Worm (Caenorhabditis elegans) whole organism, midembryonic: ENCODE data around the gene nlp-78.

ENCODE experiments used
- T22C8.4 ChIP-seq: fragments of 200-800 bp; sonication (Bioruptor generic); IDR thresholded peaks from 2 replicates; pipeline ENCODE4 v1.3.6; 2022; ENCODE audit warnings: missing genetic modification characterization, missing compliant biosample characterization
- cog-1 ChIP-seq: sonication (generic microtip); optimal IDR thresholded peaks from 2 replicates; lab custom pipeline; 2016; ENCODE audit warnings: missing genetic modification characterization, missing compliant biosample characterization
- flt-1 ChIP-seq: fragments of 200-800 bp; sonication (Bioruptor generic); IDR thresholded peaks from 2 replicates; pipeline ENCODE4 v1.3.6; 2022; ENCODE audit warnings: missing genetic modification characterization, missing compliant biosample characterization
- klf-2 ChIP-seq: fragments of 200-800 bp; sonication (Bioruptor generic); conservative IDR thresholded peaks from 2 replicates; pipeline ENCODE4 v1.3.6; 2022; ENCODE audit warnings: missing genetic modification reagents, missing genetic modification characterization, missing compliant biosample characterization
- med-1 ChIP-seq: sonication (generic microtip); optimal IDR thresholded peaks from 2 replicates; lab custom pipeline; 2017; ENCODE audit warnings: missing genetic modification characterization, mild to moderate bottlenecking, missing compliant biosample characterization, antibody characterized with exemption, missing genetic modification reagents; ENCODE audit not compliant: insufficient read depth
- ref-1 ChIP-seq: fragments of 200-800 bp; sonication (Bioruptor generic); conservative IDR thresholded peaks from 2 replicates; pipeline ENCODE4 v1.3.6; 2022; ENCODE audit warnings: missing genetic modification reagents, missing genetic modification characterization, missing compliant biosample characterization
- tab-1 ChIP-seq: fragments of 200-800 bp; sonication (Bioruptor generic); IDR thresholded peaks from 2 replicates; pipeline ENCODE4 v1.3.6; 2022; ENCODE audit warnings: missing genetic modification characterization, missing compliant biosample characterization
- ztf-23 ChIP-seq: fragments of 200-800 bp; sonication (Bioruptor generic); IDR thresholded peaks from 2 replicates; pipeline ENCODE4 v1.3.6; 2022; ENCODE audit warnings: missing genetic modification reagents, missing genetic modification characterization, missing compliant biosample characterization
- ztf-29 ChIP-seq: fragments of 200-800 bp; sonication (Bioruptor generic); IDR thresholded peaks from 2 replicates; pipeline ENCODE4 v1.3.6; 2022; ENCODE audit warnings: missing genetic modification reagents, missing genetic modification characterization, missing compliant biosample characterization

nlp-78 gene

ce11 chrII:9154339-9154738, 18.4 kb downstream of the nlp-78 start:
- TF ChIP-seq ref-1 (GFP tag; lab: Robert Waterston, UW) = no peak
- no peak for TF ChIP-seq T22C8.4 (GFP tag; lab: Robert Waterston, UW)
- no peak for TF ChIP-seq med-1 (GFP tag; lab: Kevin White, UChicago)
- TF ChIP-seq ztf-29 (GFP tag; lab: Robert Waterston, UW) = no peak
- TF ChIP-seq cog-1 (tag; lab: Kevin White, UChicago) = no peak
- no peak for TF ChIP-seq flt-1 (GFP tag; lab: Robert Waterston, UW)
- no peak for TF ChIP-seq klf-2 (GFP tag; lab: Robert Waterston, UW)
- TF ChIP-seq tab-1 = no peak
- TF ChIP-seq ztf-23 = no peak

- TF ChIP-seq ref-1 (GFP tag; lab: Robert Waterston, UW) = no peak
- TF ChIP-seq flt-1 (GFP tag; lab: Robert Waterston, UW) = no peak
- TF ChIP-seq T22C8.4 (GFP tag; lab: Robert Waterston, UW) = no peak
- no peak for TF ChIP-seq cog-1 (tag; lab: Kevin White, UChicago)
- TF ChIP-seq tab-1 = no peak
- no peak for TF ChIP-seq ztf-23
- TF ChIP-seq med-1 (GFP tag; lab: Kevin White, UChicago) = no peak
- TF ChIP-seq klf-2 (GFP tag; lab: Robert Waterston, UW) = no peak
- TF ChIP-seq ztf-29 (GFP tag; lab: Robert Waterston, UW) = no peak
These were observed 20.3 kb downstream of the nlp-78 start for ce11 chrII:9156277-9156676.

- no peak for TF ChIP-seq tab-1
- no peak for TF ChIP-seq ztf-29 (GFP tag; lab: Robert Waterston, UW)
- TF ChIP-seq ztf-23 = no peak
- TF ChIP-seq flt-1 (GFP tag; lab: Robert Waterston, UW) = no peak
- no peak for TF ChIP-seq ref-1 (GFP tag; lab: Robert Waterston, UW)
- no peak for TF ChIP-seq T22C8.4 (GFP tag; lab: Robert Waterston, UW)
- TF ChIP-seq klf-2 (GFP tag; lab: Robert Waterston, UW) = no peak
- TF ChIP-seq cog-1 (tag; lab: Kevin White, UChicago) = no peak
- no peak for TF ChIP-seq med-1 (GFP tag; lab: Kevin White, UChicago)
These were observed 21.1 kb downstream of the nlp-78 start for ce11 chrII:9157125-9157524.

ce11 chrII:9158029-9158428, 22.1 kb downstream of the nlp-78 start, which contains the start of gene oac-54:
oac-54 (plus strand) TSS chrII:9158111.
- TF ChIP-seq cog-1 (tag; lab: Kevin White, UChicago) (no peak), ztf-23 (no peak), ztf-29 (GFP tag; lab: Robert Waterston, UW) (no peak), ref-1 (GFP tag; lab: Robert Waterston, UW) (no peak), klf-2 (GFP tag; lab: Robert Waterston, UW) (no peak), med-1 (GFP tag; lab: Kevin White, UChicago) (no peak), T22C8.4 (GFP tag; lab: Robert Waterston, UW) (no peak), flt-1 (GFP tag; lab: Robert Waterston, UW) (no peak), tab-1 (no peak)

- TF ChIP-seq tab-1 (no peak), med-1 (GFP tag; lab: Kevin White, UChicago) (no peak), ref-1 (GFP tag; lab: Robert Waterston, UW) (no peak), ztf-23 (no peak), ztf-29 (GFP tag; lab: Robert Waterston, UW) (no peak), klf-2 (GFP tag; lab: Robert Waterston, UW) (no peak), flt-1 (GFP tag; lab: Robert Waterston, UW) (no peak)
These were observed 24.3 kb downstream of the nlp-78 start for ce11 chrII:9160197-9160806.

DNA sequence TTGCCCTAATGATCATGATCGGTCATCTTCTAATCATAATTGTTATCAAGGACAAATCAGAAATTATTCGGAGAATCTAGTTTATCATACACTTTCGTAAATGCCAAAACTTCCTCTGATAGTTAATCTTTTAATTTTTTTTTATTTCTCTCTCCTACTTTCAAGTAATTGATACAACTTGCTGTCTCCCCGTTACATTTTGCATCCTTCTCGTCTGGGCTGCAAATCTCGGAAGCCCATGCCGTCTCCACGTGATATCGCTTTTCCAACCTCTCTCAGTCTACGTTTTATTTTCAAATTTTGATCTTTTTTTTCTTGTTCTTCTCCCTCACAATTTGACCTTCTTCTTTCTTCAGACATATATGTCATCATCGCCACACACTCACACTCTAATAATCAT, 25.0 kb downstream of the nlp-78 start, which contains the start of gene rhy-1:
rhy-1 (plus strand) TSS at position 357 of the 400 bp plus-strand sequence.
- TF ChIP-seq med-1 (GFP tag; lab: Kevin White, UChicago) (no peak), tab-1 (no peak), flt-1 (GFP tag; lab: Robert Waterston, UW) (no peak), ztf-29 (GFP tag; lab: Robert Waterston, UW) (no peak), ref-1 (GFP tag; lab: Robert Waterston, UW) (no peak), cog-1 (tag; lab: Kevin White, UChicago) (no peak), klf-2 (GFP tag; lab: Robert Waterston, UW) (no peak)

DNA sequence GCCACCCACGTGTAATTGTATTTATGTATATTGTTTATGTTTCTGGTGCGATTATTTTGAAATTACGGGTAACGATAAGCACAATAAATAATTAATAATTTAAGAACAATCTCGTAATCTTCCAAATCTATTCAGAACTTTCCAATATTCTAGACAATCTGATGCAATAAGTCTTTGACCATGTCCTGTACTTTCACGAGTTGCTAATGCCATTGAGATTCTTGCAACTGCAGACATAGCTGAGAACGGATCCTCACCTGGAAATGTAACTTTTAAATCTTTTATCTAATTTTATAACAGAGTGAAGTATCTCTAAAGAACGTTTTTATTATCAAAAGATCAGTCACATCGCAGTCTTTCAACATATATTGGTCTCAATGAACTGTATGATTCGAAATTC, 27.4 kb downstream of the nlp-78 start:
- TF ChIP-seq klf-2 (GFP tag; lab: Robert Waterston, UW) (no peak), T22C8.4 (GFP tag; lab: Robert Waterston, UW) (no peak), ref-1 (GFP tag; lab: Robert Waterston, UW) (no peak), ztf-29 (GFP tag; lab: Robert Waterston, UW) (no peak), tab-1 (no peak), med-1 (GFP tag; lab: Kevin White, UChicago) (no peak), flt-1 (GFP tag; lab: Robert Waterston, UW) (no peak), cog-1 (tag; lab: Kevin White, UChicago) (no peak), ztf-23 (no peak)

DNA sequence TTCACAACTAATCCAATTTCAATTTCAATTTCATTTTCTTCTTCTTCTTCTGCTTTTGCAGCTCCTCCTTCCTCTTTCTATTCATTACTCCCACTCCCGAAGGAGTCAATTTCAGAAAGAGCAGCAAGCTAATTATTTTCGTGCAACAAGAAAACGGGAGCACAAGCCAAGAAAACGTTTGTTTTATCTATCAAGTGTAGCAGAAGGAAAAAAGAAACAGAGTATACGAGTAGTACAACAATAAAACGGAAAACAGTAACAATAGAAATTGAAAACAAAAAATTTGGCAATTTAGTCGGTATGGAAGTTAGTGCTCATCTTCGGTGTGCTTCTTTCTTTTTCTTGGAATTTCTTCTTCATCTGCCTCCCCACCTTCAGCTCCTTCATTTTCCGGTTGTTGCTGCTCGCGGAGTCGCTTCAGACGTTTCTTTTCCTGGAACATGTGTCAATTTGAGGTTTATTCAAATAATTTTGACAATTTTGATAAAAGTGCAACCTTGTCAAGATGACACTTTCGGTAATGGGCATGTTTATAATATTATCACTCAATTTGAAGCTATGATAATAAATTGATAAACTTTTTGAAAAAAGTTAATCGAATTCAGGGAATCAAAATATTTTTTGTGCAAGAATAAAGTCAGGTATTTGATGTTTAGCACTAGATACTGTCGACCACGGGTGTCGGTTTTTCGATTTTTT, 29.9 kb downstream of the nlp-78 start, which contains the start of gene W07A12.8:
W07A12.8 (minus strand) TSS at position 51 of the 699 bp plus-strand sequence.
- TF ChIP-seq flt-1 (GFP tag; lab: Robert Waterston, UW) (0 out of 2 replicates have a peak, but pooled peaks have one; percentile 5), cog-1 (tag; lab: Kevin White, UChicago) (no peak)

DNA sequence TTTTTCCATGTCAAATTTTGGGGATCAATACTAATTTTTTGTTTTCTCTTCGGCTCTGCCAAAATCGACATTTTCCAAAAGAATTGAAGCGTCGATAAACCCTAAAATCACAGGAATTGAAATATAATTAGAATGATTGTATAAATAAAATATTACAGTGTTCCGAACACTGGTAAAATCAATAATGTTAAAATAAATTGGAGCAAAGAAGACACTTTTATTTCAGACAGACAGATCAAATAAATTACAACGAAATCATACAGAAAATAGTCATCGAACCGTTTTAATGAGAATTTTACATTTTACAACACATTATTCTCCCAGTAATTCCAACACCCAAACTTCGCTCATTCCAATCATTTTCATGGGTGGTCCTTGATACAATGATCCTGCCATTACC, 31.8 kb downstream of the nlp-78 start, which contains the start of gene T23G7.3:
T23G7.3 (minus strand) TSS at position 101 of the 400 bp plus-strand sequence.
- no peak for TF ChIP-seq med-1 (GFP tag; lab: Kevin White, UChicago)
